Fruit fly (Drosophila melanogaster) whole organism, pupa: ENCODE results near the gene CG6441.

Source experiments
- CG10348 ChIP-seq: fragments of 200-800 bp; sonication (Bioruptor generic); IDR thresholded peaks from 2 replicates; pipeline ENCODE4 v1.3.6; 2022; ENCODE audit warnings: missing biosample characterization, missing genetic modification characterization
- CG12605 ChIP-seq: fragments of 200-800 bp; sonication (Bioruptor generic); IDR thresholded peaks from 2 replicates; pipeline ENCODE4 v1.3.6; 2022; ENCODE audit warnings: missing biosample characterization, missing genetic modification characterization
- CG13204 ChIP-seq: fragments of 200-800 bp; sonication (Bioruptor generic); optimal IDR thresholded peaks from 2 replicates; lab custom pipeline; 2018; ENCODE audit warnings: missing biosample characterization, mild to moderate bottlenecking, missing genetic modification characterization, moderate library complexity
- CG14655 ChIP-seq: fragments of 200-800 bp; sonication (Bioruptor generic); optimal IDR thresholded peaks from 3 replicates; lab custom pipeline; 2017; ENCODE audit warnings: mild to moderate bottlenecking, missing biosample characterization, missing genetic modification reagents, missing genetic modification characterization
- CG15710 ChIP-seq: fragments of 200-800 bp; sonication (Bioruptor generic); optimal IDR thresholded peaks from 2 replicates; lab custom pipeline; 2018; ENCODE audit warnings: missing biosample characterization, mild to moderate bottlenecking, missing genetic modification characterization, moderate library complexity
- CG17806 ChIP-seq: fragments of 200-800 bp; sonication (Bioruptor generic); optimal IDR thresholded peaks from 2 replicates; lab custom pipeline; 2018; ENCODE audit warnings: missing biosample characterization, mild to moderate bottlenecking, missing genetic modification characterization, moderate library complexity
- CG32121 ChIP-seq: fragments of 200-800 bp; sonication (Bioruptor generic); IDR thresholded peaks from 2 replicates; pipeline ENCODE4 v1.3.6; 2022; ENCODE audit warnings: missing biosample characterization, missing genetic modification characterization
- CG34367 ChIP-seq: fragments of 200-800 bp; sonication (Bioruptor generic); optimal IDR thresholded peaks from 2 replicates; lab custom pipeline; 2018; ENCODE audit warnings: missing biosample characterization, mild to moderate bottlenecking, missing genetic modification characterization
- CG4496 ChIP-seq: fragments of 200-800 bp; sonication (Bioruptor generic); IDR thresholded peaks from 3 replicates; pipeline ENCODE4 v1.3.6; 2022; ENCODE audit warnings: missing biosample characterization, missing genetic modification characterization
- CG8159 ChIP-seq: fragments of 200-800 bp; sonication (Bioruptor generic); optimal IDR thresholded peaks from 3 replicates; lab custom pipeline; 2018; ENCODE audit warnings: missing biosample characterization, mild to moderate bottlenecking, missing genetic modification characterization, moderate library complexity
- CG8301 ChIP-seq: fragments of 200-800 bp; sonication (Bioruptor generic); optimal IDR thresholded peaks from 2 replicates; lab custom pipeline; 2018; ENCODE audit warnings: missing biosample characterization, mild to moderate bottlenecking, missing genetic modification characterization
- CG9948 ChIP-seq: fragments of 200-800 bp; sonication (Bioruptor generic); optimal IDR thresholded peaks from 2 replicates; lab custom pipeline; 2018; ENCODE audit warnings: missing biosample characterization, mild to moderate bottlenecking, missing genetic modification characterization, moderate library complexity
- D1 ChIP-seq: fragments of 200-800 bp; sonication (Bioruptor generic); optimal IDR thresholded peaks from 2 replicates; lab custom pipeline; 2018; ENCODE audit warnings: missing biosample characterization, mild to moderate bottlenecking, missing genetic modification characterization, moderate library complexity
- EcR ChIP-seq: fragments of 200-800 bp; sonication (Bioruptor generic); optimal IDR thresholded peaks from 3 replicates; lab custom pipeline; 2019; ENCODE audit warnings: missing biosample characterization, missing genetic modification characterization, mild to moderate bottlenecking, moderate library complexity, missing genetic modification reagents
- Ets98B ChIP-seq: fragments of 200-800 bp; sonication (Bioruptor generic); IDR thresholded peaks from 2 replicates; pipeline ENCODE4 v1.3.6; 2022; ENCODE audit warnings: missing biosample characterization, missing genetic modification characterization
- Pif1A ChIP-seq: fragments of 200-800 bp; sonication (Bioruptor generic); optimal IDR thresholded peaks from 3 replicates; lab custom pipeline; 2016; ENCODE audit warnings: missing biosample characterization, missing genetic modification characterization
- Pif1B ChIP-seq: fragments of 200-800 bp; sonication (Bioruptor generic); optimal IDR thresholded peaks from 3 replicates; lab custom pipeline; 2016; ENCODE audit warnings: missing biosample characterization, missing genetic modification characterization
- Snoo ChIP-seq: fragments of 200-800 bp; sonication (Bioruptor generic); optimal IDR thresholded peaks from 3 replicates; lab custom pipeline; 2017; ENCODE audit warnings: missing biosample characterization, mild to moderate bottlenecking, missing genetic modification characterization, inconsistent platforms
- fd96Ca ChIP-seq: fragments of 200-800 bp; sonication (Bioruptor generic); IDR thresholded peaks from 3 replicates; pipeline ENCODE4 v1.3.6; 2022; ENCODE audit warnings: missing biosample characterization, missing genetic modification characterization
- gl ChIP-seq: fragments of 200-800 bp; sonication (Bioruptor generic); optimal IDR thresholded peaks from 2 replicates; lab custom pipeline; 2018; ENCODE audit warnings: missing biosample characterization, mild to moderate bottlenecking, missing genetic modification characterization
- rn ChIP-seq: fragments of 200-800 bp; sonication (Bioruptor generic); IDR thresholded peaks from 2 replicates; pipeline ENCODE4 v1.3.6; 2022; ENCODE audit warnings: missing biosample characterization, missing genetic modification characterization

Gene CG6441

DNA sequence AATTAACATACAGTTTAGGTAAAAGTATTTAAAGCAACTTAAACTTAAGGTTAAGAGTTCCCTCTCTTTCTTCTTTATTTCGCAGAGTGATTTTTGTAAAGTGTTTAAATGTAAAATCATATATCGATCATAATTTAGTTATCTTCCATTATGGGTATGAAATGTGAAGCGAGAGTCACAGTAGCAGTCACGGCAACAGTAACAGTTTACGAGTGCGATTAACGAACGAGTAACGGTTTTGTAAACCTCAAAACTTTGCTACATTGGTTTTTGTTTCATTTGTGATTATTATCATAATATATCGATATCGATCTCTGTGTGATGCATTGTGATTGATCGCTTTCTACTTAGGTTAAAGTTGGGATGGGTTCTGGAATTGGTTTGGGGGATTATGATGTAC is 23.7 kb downstream of the CG6441 start:
- TF ChIP-seq CG4496, result no peak
- no peak for TF ChIP-seq CG15710
- no peak for TF ChIP-seq CG8159 (tag; lab: Kevin White, UChicago)
- TF ChIP-seq D1 (tag; lab: Kevin White, UChicago), result no peak
- no peak for TF ChIP-seq CG8301
- TF ChIP-seq fd96Ca (GFP tag; lab: Robert Waterston, UW), result no peak
- TF ChIP-seq CG17806 (tag; lab: Kevin White, UChicago), result no peak
- no peak for TF ChIP-seq Pif1A (GFP tag; lab: Kevin White, UChicago)
- TF ChIP-seq CG14655 (GFP tag; lab: Kevin White, UChicago), result no peak
- no peak for TF ChIP-seq CG13204 (GFP tag; lab: Kevin White, UChicago)
- no peak for TF ChIP-seq rn (GFP tag; lab: Robert Waterston, UW)
- no peak for TF ChIP-seq Ets98B
- no peak for TF ChIP-seq CG12605
- TF ChIP-seq EcR (GFP tag; lab: Kevin White, UChicago), result no peak
- TF ChIP-seq gl (tag; lab: Kevin White, UChicago), result no peak
- TF ChIP-seq Snoo, result no peak
- no peak for TF ChIP-seq CG32121 (GFP tag; lab: Robert Waterston, UW)
- TF ChIP-seq CG10348 (GFP tag; lab: Robert Waterston, UW), result no peak
- no peak for TF ChIP-seq CG34367

DNA sequence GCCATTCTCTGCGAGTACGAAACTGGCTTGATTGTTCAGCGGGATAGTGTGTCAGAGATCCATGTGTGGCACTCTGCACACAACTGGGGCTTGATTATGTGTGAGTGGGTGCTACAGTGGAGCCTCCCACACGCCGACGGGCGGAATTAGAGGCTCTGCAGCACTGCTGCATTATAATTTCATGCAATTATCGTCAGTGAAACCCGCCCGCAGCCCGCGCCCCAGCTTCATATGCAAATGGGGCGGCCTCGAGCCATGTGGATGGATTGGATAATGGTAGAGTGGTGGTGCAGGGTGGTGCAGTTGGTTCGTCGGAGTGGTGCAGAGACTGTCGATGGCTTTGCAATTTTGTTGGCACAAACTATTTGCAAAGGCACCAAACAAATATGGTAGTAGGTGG is 27.2 kb downstream of the CG6441 start:
- TF ChIP-seq Ets98B (peak; percentile 47; the same call in 1 of the 2 replicates), gl (tag; lab: Kevin White, UChicago) (no peak), Snoo (no peak), Pif1A (GFP tag; lab: Kevin White, UChicago) (no peak), CG8301 (peak; percentile 1), CG9948 (tag; lab: Kevin White, UChicago) (no peak), Pif1B (GFP tag; lab: Kevin White, UChicago) (no peak), CG14655 (GFP tag; lab: Kevin White, UChicago) (peak; percentile 14), CG8159 (tag; lab: Kevin White, UChicago) (no peak), D1 (tag; lab: Kevin White, UChicago) (no peak), CG34367 (no peak), CG32121 (GFP tag; lab: Robert Waterston, UW) (peak; percentile 55; the same call in 1 of the 2 replicates), CG13204 (GFP tag; lab: Kevin White, UChicago) (no peak), CG17806 (tag; lab: Kevin White, UChicago) (no peak), rn (GFP tag; lab: Robert Waterston, UW) (no peak), EcR (GFP tag; lab: Kevin White, UChicago) (no peak), fd96Ca (GFP tag; lab: Robert Waterston, UW) (peak; percentile 58; the same call in 2 of the 3 replicates), CG12605 (no peak), CG15710 (no peak), CG10348 (GFP tag; lab: Robert Waterston, UW) (0 out of 2 replicates have a peak, but pooled peaks have one; percentile 29), CG4496 (peak; percentile 54; the same call in 1 of the 3 replicates)

DNA sequence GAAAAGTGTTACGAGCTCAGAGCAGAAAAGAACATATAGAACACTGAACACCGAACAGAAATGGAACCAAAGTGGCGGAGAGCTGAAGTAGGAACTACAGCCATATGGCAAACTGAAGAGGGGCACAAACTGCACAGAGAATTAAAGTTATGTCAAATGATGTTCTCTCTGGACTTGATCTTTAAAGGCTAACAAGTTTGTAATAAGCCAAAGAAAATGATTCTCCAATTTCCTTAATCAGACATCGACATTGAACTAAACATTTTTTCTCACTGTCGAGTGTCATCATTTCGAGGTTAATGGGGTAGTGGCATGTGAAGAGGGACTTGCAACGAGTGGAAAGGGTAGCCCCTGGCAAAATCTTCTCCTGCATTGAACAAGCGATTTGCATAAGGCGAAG is 29.2 kb downstream of the CG6441 start:
- TF ChIP-seq CG4496, result peak; percentile 84
- TF ChIP-seq rn (GFP tag; lab: Robert Waterston, UW), result no peak; the same call in 1 of the 2 replicates
- TF ChIP-seq CG14655 (GFP tag; lab: Kevin White, UChicago), result peak; percentile 62
- peak; percentile 76 for TF ChIP-seq fd96Ca (GFP tag; lab: Robert Waterston, UW)
- peak; percentile 45 for TF ChIP-seq D1 (tag; lab: Kevin White, UChicago)
- peak; percentile 72 for TF ChIP-seq CG15710
- peak; percentile 27; the same call in 1 of the 2 replicates for TF ChIP-seq CG12605
- peak; percentile 70 for TF ChIP-seq CG9948 (tag; lab: Kevin White, UChicago)
- peak; percentile 79 for TF ChIP-seq CG17806 (tag; lab: Kevin White, UChicago)
- no peak; the same call in 1 of the 2 replicates for TF ChIP-seq CG32121 (GFP tag; lab: Robert Waterston, UW)
- peak; percentile 67 for TF ChIP-seq CG8301
- peak; percentile 14 for TF ChIP-seq Snoo
- TF ChIP-seq CG10348 (GFP tag; lab: Robert Waterston, UW), result no peak
- peak; percentile 56 for TF ChIP-seq Ets98B
- TF ChIP-seq CG34367, result peak; percentile 49
- TF ChIP-seq Pif1A (GFP tag; lab: Kevin White, UChicago), result peak; percentile 73
- no peak for TF ChIP-seq CG13204 (GFP tag; lab: Kevin White, UChicago)
- TF ChIP-seq Pif1B (GFP tag; lab: Kevin White, UChicago), result peak; percentile 58
- TF ChIP-seq gl (tag; lab: Kevin White, UChicago), result peak; percentile 62
- TF ChIP-seq EcR (GFP tag; lab: Kevin White, UChicago), result peak; percentile 44
- peak; percentile 82 for TF ChIP-seq CG8159 (tag; lab: Kevin White, UChicago)
- TF ChIP-seq, all 21 proteins: peak for 17

DNA sequence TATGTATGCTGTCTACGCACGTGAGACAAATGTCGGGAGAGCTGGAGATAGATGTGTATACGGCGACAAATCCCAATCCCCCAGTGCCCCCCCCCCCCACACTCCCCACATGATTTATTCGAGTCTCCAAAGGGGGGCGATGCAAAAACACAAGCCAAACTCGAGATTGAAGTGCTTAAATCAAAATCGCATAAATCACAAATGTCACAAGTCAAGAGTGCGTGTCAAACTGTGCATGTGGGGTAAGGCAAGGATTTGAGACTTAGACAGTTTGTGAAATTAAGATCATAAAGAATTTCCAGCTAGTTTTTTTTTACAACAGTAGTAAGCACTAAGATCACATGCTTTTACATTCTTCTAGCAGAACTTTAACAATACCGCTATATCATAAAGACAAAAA is 30.0 kb downstream of the CG6441 start:
- TF ChIP-seq Snoo (no peak), CG10348 (GFP tag; lab: Robert Waterston, UW) (no peak), gl (tag; lab: Kevin White, UChicago) (no peak), D1 (tag; lab: Kevin White, UChicago) (no peak), Pif1A (GFP tag; lab: Kevin White, UChicago) (no peak), CG9948 (tag; lab: Kevin White, UChicago) (no peak), rn (GFP tag; lab: Robert Waterston, UW) (no peak), fd96Ca (GFP tag; lab: Robert Waterston, UW) (no peak), CG12605 (no peak), CG13204 (GFP tag; lab: Kevin White, UChicago) (no peak), CG34367 (no peak), Pif1B (GFP tag; lab: Kevin White, UChicago) (no peak), Ets98B (no peak), CG32121 (GFP tag; lab: Robert Waterston, UW) (no peak), CG17806 (tag; lab: Kevin White, UChicago) (no peak), CG8159 (tag; lab: Kevin White, UChicago) (no peak), CG15710 (no peak), CG4496 (no peak), CG14655 (GFP tag; lab: Kevin White, UChicago) (no peak)

DNA sequence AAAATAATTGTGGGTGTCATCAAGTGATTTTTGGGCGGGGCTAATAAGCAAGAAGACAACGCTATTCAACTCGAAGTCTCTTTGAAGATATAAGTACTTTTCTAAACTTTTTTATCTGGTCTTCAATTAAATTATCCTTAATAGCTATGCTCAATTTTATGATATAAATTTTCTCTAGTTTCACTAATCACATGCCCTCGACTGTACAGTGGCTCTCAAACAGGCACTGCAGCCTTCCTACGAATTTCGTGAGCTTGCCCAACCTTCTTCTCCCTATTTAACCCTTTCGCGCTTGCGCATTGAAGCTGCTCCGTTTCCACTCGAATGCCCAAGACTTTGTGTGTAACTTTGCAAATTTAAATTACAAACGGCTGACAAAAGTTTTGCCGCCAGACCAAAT is 31.5 kb downstream of the CG6441 start:
- TF ChIP-seq gl (tag; lab: Kevin White, UChicago) (no peak), CG8301 (peak; percentile 13), Pif1B (GFP tag; lab: Kevin White, UChicago) (no peak), CG10348 (GFP tag; lab: Robert Waterston, UW) (no peak), CG32121 (GFP tag; lab: Robert Waterston, UW) (no peak), CG17806 (tag; lab: Kevin White, UChicago) (peak; percentile 27), Snoo (no peak), EcR (GFP tag; lab: Kevin White, UChicago) (no peak), Ets98B (no peak), CG15710 (no peak), fd96Ca (GFP tag; lab: Robert Waterston, UW) (no peak), CG14655 (GFP tag; lab: Kevin White, UChicago) (peak; percentile 22), D1 (tag; lab: Kevin White, UChicago) (no peak), CG13204 (GFP tag; lab: Kevin White, UChicago) (no peak), CG34367 (no peak), CG12605 (no peak), Pif1A (GFP tag; lab: Kevin White, UChicago) (no peak), CG4496 (no peak), CG9948 (tag; lab: Kevin White, UChicago) (no peak), CG8159 (tag; lab: Kevin White, UChicago) (peak; percentile 45), rn (GFP tag; lab: Robert Waterston, UW) (no peak)
- TF ChIP-seq, all 21 proteins: peak for 4
